Fruit fly (Drosophila melanogaster): ENCODE results near the gene CG10730.

CG10730 gene

dm6 chr2L:20104526-20104925 lies 32.5 kb upstream of the CG10730 start:
- no peak for TF ChIP-seq CG3032 (tag; optimal IDR thresholded peaks at IDR 0.05)
- TF ChIP-seq CG8319 (GFP tag; optimal IDR thresholded peaks at IDR 0.05), result no peak
- TF ChIP-seq CG32006 (GFP tag; optimal IDR thresholded peaks at IDR 0.05), result no peak
- no peak for TF ChIP-seq Sox102F (GFP tag; optimal IDR thresholded peaks at IDR 0.05)
- no peak for TF ChIP-seq eg (GFP tag; IDR thresholded peaks at IDR 0.05)
- TF ChIP-seq Ets21C (GFP tag; optimal IDR thresholded peaks at IDR 0.05), result no peak
- no peak for TF ChIP-seq Hr38 (GFP tag; optimal IDR thresholded peaks at IDR 0.05)
- TF ChIP-seq Sox14 (GFP tag; optimal IDR thresholded peaks at IDR 0.05), result no peak
- TF ChIP-seq CG15336 (GFP tag; IDR thresholded peaks at IDR 0.05), result no peak
- TF ChIP-seq Hr39 (GFP tag; optimal IDR thresholded peaks at IDR 0.05), result no peak
- no peak for TF ChIP-seq Lpt (GFP tag; optimal IDR thresholded peaks at IDR 0.05)
- no peak for TF ChIP-seq esn (GFP tag; optimal IDR thresholded peaks at IDR 0.05)
- TF ChIP-seq Met (GFP tag; optimal IDR thresholded peaks at IDR 0.05), result no peak

DNA sequence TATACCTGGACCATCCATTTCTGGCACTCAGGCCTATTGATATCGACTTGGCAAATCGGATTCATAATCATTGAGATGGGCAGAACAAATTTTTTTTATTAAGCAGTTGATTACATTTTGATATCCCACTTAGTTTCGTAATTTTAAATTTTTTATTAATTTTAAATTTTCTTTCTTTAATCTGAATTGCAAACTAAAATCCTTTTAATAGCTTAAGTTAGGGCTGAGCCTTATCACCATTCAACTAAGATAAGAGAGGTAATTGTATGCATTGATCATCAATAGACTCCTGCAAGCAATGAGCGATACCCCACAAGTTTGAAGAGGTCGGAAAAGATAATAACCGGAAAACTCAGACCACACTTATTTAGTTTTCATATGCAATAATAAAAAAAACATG lies 32.1 kb upstream of the CG10730 start, which contains the start of gene CG13970:
Gene CG13970, minus strand, starts transcription at position 101 of the 400 bp plus-strand sequence.
- TF ChIP-seq CG11294 (GFP tag; IDR thresholded peaks at IDR 0.05) (no peak), Hr4 (GFP tag; optimal IDR thresholded peaks at IDR 0.05) (no peak), Hr39 (GFP tag; optimal IDR thresholded peaks at IDR 0.05) (no peak), CG10669 (GFP tag; optimal IDR thresholded peaks at IDR 0.05) (no peak), eg (GFP tag; IDR thresholded peaks at IDR 0.05) (no peak)

dm6 chr2L:20098194-20098593 lies 26.2 kb upstream of the CG10730 start:
- TF ChIP-seq salr (GFP tag; optimal IDR thresholded peaks at IDR 0.05) (no peak), fkh (GFP tag; optimal IDR thresholded peaks at IDR 0.05) (peak; percentile 8)

DNA sequence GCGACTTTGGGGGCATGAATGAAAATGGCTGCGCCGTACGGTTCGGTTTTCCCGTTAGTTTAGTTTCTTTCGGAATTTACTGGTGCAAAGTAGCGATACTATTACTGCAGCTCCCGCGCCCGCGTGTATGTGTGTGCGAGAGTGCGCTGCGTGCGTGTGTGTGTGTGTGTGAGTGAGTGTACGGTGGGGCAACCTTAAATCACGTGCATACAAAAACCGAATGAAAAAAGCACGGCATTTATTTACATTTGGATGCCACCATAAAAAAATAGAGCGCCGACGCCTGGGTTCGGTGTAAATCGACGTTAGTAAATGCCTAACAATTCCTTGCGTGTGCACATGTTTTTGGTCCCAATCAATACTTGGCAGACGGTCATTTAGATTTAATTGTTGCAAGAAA lies 25.8 kb upstream of the CG10730 start:
- TF ChIP-seq Lpt (GFP tag; optimal IDR thresholded peaks at IDR 0.05) (no peak), Eip78C (GFP tag) (peak; percentile 13), CG11294 (GFP tag; IDR thresholded peaks at IDR 0.05) (peak; percentile 5; the same call in 1 of the 2 replicates), fkh (GFP tag; optimal IDR thresholded peaks at IDR 0.05) (peak; percentile 20), eg (GFP tag; IDR thresholded peaks at IDR 0.05) (peak; percentile 34; the same call in 1 of the 3 replicates)

- TF ChIP-seq Hr38 (GFP tag; optimal IDR thresholded peaks at IDR 0.05) (no peak), CG6808 (GFP tag; optimal IDR thresholded peaks at IDR 0.05) (no peak), acj6 (GFP tag; optimal IDR thresholded peaks at IDR 0.05) (peak; percentile 43), CG31627 (GFP tag; optimal IDR thresholded peaks at IDR 0.05) (peak; percentile 15), achi (GFP tag; optimal IDR thresholded peaks at IDR 0.05) (peak; percentile 7), CG6854 (GFP tag; optimal IDR thresholded peaks at IDR 0.05) (no peak), CG11294 (GFP tag; IDR thresholded peaks at IDR 0.05) (no peak), net (GFP tag; optimal IDR thresholded peaks at IDR 0.05) (no peak), Lpt (GFP tag; optimal IDR thresholded peaks at IDR 0.05) (no peak), salr (GFP tag; optimal IDR thresholded peaks at IDR 0.05) (no peak), Eip75B (GFP tag; optimal IDR thresholded peaks at IDR 0.05) (no peak), CG6163 (GFP tag; IDR thresholded peaks at IDR 0.05) (peak; percentile 66), spab (GFP tag; optimal IDR thresholded peaks at IDR 0.05) (no peak), Ets96B (tag; optimal IDR thresholded peaks at IDR 0.05) (peak; percentile 26), CG4318 (GFP tag; optimal IDR thresholded peaks at IDR 0.05) (peak; percentile 10), dsx (GFP tag; optimal IDR thresholded peaks at IDR 0.05; ENCODE audit: poor library complexity, severe bottlenecking) (no peak), CG8119 (GFP tag; IDR thresholded peaks at IDR 0.05) (peak; percentile 31; the same call in 1 of the 3 replicates), CG10631 (GFP tag; optimal IDR thresholded peaks at IDR 0.05) (peak; percentile 38), pdm3 (GFP tag; optimal IDR thresholded peaks at IDR 0.05) (peak; percentile 39), svp (GFP tag) (no peak), CG10669 (GFP tag; optimal IDR thresholded peaks at IDR 0.05) (no peak), CG6276 (GFP tag; optimal IDR thresholded peaks at IDR 0.05) (no peak), dac (GFP tag; optimal IDR thresholded peaks at IDR 0.05) (no peak), CG32006 (GFP tag; optimal IDR thresholded peaks at IDR 0.05) (peak; percentile 51), Eip93F (GFP tag; optimal IDR thresholded peaks at IDR 0.05) (no peak), CG8319 (GFP tag; optimal IDR thresholded peaks at IDR 0.05) (no peak), Hr4 (GFP tag; optimal IDR thresholded peaks at IDR 0.05) (peak; percentile 49), OdsH (GFP tag; optimal IDR thresholded peaks at IDR 0.05) (peak; percentile 36), fd59A (GFP tag; optimal IDR thresholded peaks at IDR 0.05) (no peak), fd85E (GFP tag; optimal IDR thresholded peaks at IDR 0.05) (no peak), CG11762 (GFP tag; optimal IDR thresholded peaks at IDR 0.05; ENCODE audit: insufficient read depth) (no peak)
These were observed 25.2 kb upstream of the CG10730 start, which contains the start of the genes mRpS18B and Kua for dm6 chr2L:20097105-20097631. mRpS18B (minus strand) TSS chr2L:20097253. Kua (plus strand) TSS chr2L:20097581.
